Worm (Caenorhabditis elegans) whole organism, young adult: Measurements from ENCODE around the gene gln-6.

ENCODE experiments used
- B0019.2 ChIP-seq: fragments of 200-800 bp; sonication (Bioruptor generic); conservative IDR thresholded peaks from 2 replicates; pipeline ENCODE4 v1.3.6; 2022; ENCODE audit warnings: missing genetic modification reagents, missing genetic modification characterization, missing compliant biosample characterization
- F23B12.7 ChIP-seq: sonication (generic microtip); optimal IDR thresholded peaks from 2 replicates; lab custom pipeline; 2017; ENCODE audit warnings: missing genetic modification characterization, mild to moderate bottlenecking, missing compliant biosample characterization, antibody characterized with exemption, moderate library complexity; ENCODE audit not compliant: insufficient read depth
- F57A8.1 ChIP-seq: fragments of 200-800 bp; sonication (Bioruptor generic); optimal IDR thresholded peaks from 2 replicates; lab custom pipeline; 2018; ENCODE audit warnings: mild to moderate bottlenecking, missing genetic modification characterization, moderate library complexity, missing compliant biosample characterization
- T26A5.8 ChIP-seq: sonication (generic microtip); optimal IDR thresholded peaks from 2 replicates; lab custom pipeline; 2016; ENCODE audit warnings: missing genetic modification characterization, missing compliant biosample characterization
- ama-1 ChIP-seq, 3 experiments: fragments of 150-350 bp in 1 of 3; sonication (generic microtip) in 2 of 3; optimal IDR thresholded peaks; 2 replicates each; lab custom pipeline; 2014 to 2018; ENCODE audit warnings: missing biosample characterization in 2 of 3, missing genetic modification characterization in 2 of 3, missing genetic modification reagents in 2 of 3
- attf-6 ChIP-seq: fragments of 200-800 bp; sonication (Bioruptor generic); IDR thresholded peaks from 2 replicates; pipeline ENCODE4 v1.3.6; 2022; ENCODE audit warnings: missing genetic modification reagents, missing genetic modification characterization, missing compliant biosample characterization
- ceh-91 ChIP-seq: fragments of 200-800 bp; sonication (Bioruptor generic); IDR thresholded peaks from 2 replicates; pipeline ENCODE4 v1.3.6; 2022; ENCODE audit warnings: missing genetic modification reagents, missing genetic modification characterization, missing compliant biosample characterization
- ekl-4 ChIP-seq: fragments of 200-800 bp; sonication (Bioruptor generic); IDR thresholded peaks from 2 replicates; pipeline ENCODE4 v1.3.6; 2022; ENCODE audit warnings: missing genetic modification reagents, missing genetic modification characterization, missing compliant biosample characterization
- hmg-1.2 ChIP-seq: fragments of 200-800 bp; sonication (Bioruptor generic); IDR thresholded peaks from 2 replicates; pipeline ENCODE4 v1.3.6; 2022; ENCODE audit warnings: missing genetic modification reagents, missing genetic modification characterization, missing compliant biosample characterization
- lin-54 ChIP-seq: fragments of 200-800 bp; sonication (Bioruptor generic); optimal IDR thresholded peaks from 2 replicates; lab custom pipeline; 2018; ENCODE audit warnings: mild to moderate bottlenecking, missing genetic modification characterization, missing compliant biosample characterization
- pbrm-1 ChIP-seq: fragments of 200-800 bp; sonication (Bioruptor generic); IDR thresholded peaks from 2 replicates; pipeline ENCODE4 v1.3.6; 2022; ENCODE audit warnings: missing genetic modification reagents, missing genetic modification characterization, missing compliant biosample characterization
- snpc-3.4 ChIP-seq: sonication (generic microtip); optimal IDR thresholded peaks from 2 replicates; lab custom pipeline; 2017; ENCODE audit warnings: missing genetic modification characterization, mild to moderate bottlenecking, missing compliant biosample characterization, antibody characterized with exemption, moderate library complexity, missing genotype, missing genetic modification reagents

ce11 chrIV:9778016-9778415 lies 37.3 kb upstream of the gln-6 start, which contains the start of gene T13F2.6:
- TF ChIP-seq attf-6 (GFP tag; lab: Robert Waterston, UW) (peak; percentile 77), hmg-1.2 (GFP tag; lab: Robert Waterston, UW) (peak; percentile 64; the same call in 1 of the 2 replicates), F57A8.1 (GFP tag; lab: Kevin White, UChicago) (no peak), snpc-3.4 (tag; lab: Kevin White, UChicago) (peak; percentile 80), lin-54 (GFP tag; lab: Kevin White, UChicago) (peak; percentile 93), pbrm-1 (GFP tag; lab: Robert Waterston, UW) (peak; percentile 79), B0019.2 (GFP tag; lab: Robert Waterston, UW) (peak; percentile 91), ekl-4 (peak; percentile 86), T26A5.8 (tag; lab: Kevin White, UChicago) (no peak), ama-1 (optimal IDR thresholded peaks at IDR 0.05; lab: Kevin White, UChicago) (no peak), ama-1 (GFP tag; optimal IDR thresholded peaks at IDR 0.05; lab: Kevin White, UChicago) (no peak), F23B12.7 (tag; lab: Kevin White, UChicago) (peak; percentile 51), ceh-91 (peak; percentile 93)
